Worm (Caenorhabditis elegans): ENCODE measurements around the gene sra-3.

DNA sequence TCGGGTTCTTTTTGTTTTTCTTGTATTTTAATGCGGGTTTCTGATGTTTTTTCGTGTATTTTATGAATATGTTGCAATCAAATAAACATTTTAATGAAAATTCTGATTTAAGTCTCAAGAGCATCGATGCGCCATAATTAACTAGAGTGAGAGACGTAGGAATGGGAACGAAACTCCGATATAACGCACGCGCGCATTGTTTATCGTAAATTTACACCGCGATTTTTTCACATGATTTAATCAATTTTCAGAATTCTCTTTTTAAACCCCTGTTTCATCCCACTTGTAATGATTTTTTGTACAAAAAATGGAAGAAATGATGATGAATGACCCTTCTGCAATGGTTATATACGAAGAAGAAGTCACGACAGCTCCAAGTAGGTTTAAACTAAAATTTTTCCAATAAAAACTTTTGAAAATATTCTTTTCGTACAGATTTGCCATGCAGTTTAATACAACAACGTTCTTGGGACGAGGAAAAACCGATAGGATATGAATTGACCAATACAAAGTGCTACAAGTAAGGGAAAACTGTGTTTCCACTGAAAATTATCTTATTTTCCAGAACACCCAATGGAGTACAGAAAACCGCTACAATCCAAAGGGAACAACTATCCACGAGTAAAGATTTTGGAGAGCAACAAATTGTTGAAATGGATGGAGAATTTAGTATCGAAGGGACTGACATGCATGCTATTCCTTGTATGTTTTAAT is 17.0 kb upstream of the sra-3 start, which contains the start of gene zfp-2:
- no peak for TF ChIP-seq ceh-40 (GFP tag; IDR thresholded peaks at IDR 0.05)
- no peak for TF ChIP-seq dpl-1 (GFP tag; optimal IDR thresholded peaks at IDR 0.05)
- TF ChIP-seq ztf-25 (GFP tag; IDR thresholded peaks at IDR 0.05): no peak
- TF ChIP-seq hmg-1.2 (GFP tag; IDR thresholded peaks at IDR 0.05): no peak
- TF ChIP-seq unc-62 (GFP tag; optimal IDR thresholded peaks at IDR 0.05): no peak
- no peak for TF ChIP-seq nfya-1 (tag; optimal IDR thresholded peaks at IDR 0.05; ENCODE audit: borderline replicate concordance, insufficient read depth)
- TF ChIP-seq ztf-18 (tag; optimal IDR thresholded peaks at IDR 0.05): no peak
- TF ChIP-seq nhr-120 (GFP tag; IDR thresholded peaks at IDR 0.05): no peak

Data from whole organism, young adult.